Worm (Caenorhabditis elegans): ENCODE measurements around the gene C16C8.5.

ce11 chrII:3476536-3476935 is 31.4 kb upstream of the C16C8.5 start:
- no peak for TF ChIP-seq sem-2 (GFP tag; optimal IDR thresholded peaks at IDR 0.05)
- TF ChIP-seq mab-5 (tag; optimal IDR thresholded peaks at IDR 0.05), result no peak
- TF ChIP-seq nhr-12 (tag; optimal IDR thresholded peaks at IDR 0.05), result no peak
- TF ChIP-seq unc-62 (GFP tag; optimal IDR thresholded peaks at IDR 0.05), result no peak
- no peak for TF ChIP-seq snpc-4 (tag; optimal IDR thresholded peaks at IDR 0.05)
- TF ChIP-seq ceh-39 (tag; optimal IDR thresholded peaks at IDR 0.05), result no peak
- TF ChIP-seq elt-3 (tag; optimal IDR thresholded peaks at IDR 0.05), result no peak
- no peak for TF ChIP-seq lsy-2 (tag; optimal IDR thresholded peaks at IDR 0.05)
- no peak for TF ChIP-seq elt-1 (tag; optimal IDR thresholded peaks at IDR 0.05; ENCODE audit: borderline replicate concordance, insufficient read depth)

All from whole organism, mixed stage, embryonic.